Worm (Caenorhabditis elegans): Measurements from ENCODE around the gene acl-2.

DNA sequence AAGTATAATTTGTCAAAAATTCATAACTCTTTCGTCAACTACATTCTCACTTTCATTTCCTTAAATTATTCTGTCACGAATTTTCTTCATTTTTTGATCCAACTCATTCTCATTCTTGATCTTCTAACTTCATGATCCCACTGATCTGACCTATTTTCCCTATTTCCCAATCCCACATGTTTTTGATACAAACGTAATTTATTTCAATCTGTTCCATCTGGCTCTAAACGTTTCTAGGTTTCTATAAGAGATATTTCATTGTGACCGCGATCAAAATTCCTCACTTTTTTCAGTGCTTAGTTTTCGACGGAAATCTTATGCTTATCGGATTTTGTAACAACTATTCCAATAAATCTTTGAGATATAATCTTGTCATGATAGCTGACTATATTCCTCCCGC is 34.8 kb upstream of the acl-2 start:
- no peak for TF ChIP-seq hrde-1 (tag; optimal IDR thresholded peaks at IDR 0.05; ENCODE audit: borderline replicate concordance)
- TF ChIP-seq F22D6.2 (tag; optimal IDR thresholded peaks at IDR 0.05) = no peak
- TF ChIP-seq pha-4 (tag; optimal IDR thresholded peaks at IDR 0.05) = no peak
- no peak for TF ChIP-seq madf-10 (tag; optimal IDR thresholded peaks at IDR 0.05)
- TF ChIP-seq nfyb-1 (GFP tag; IDR thresholded peaks at IDR 0.05) = no peak
- no peak for TF ChIP-seq unc-130 (GFP tag; optimal IDR thresholded peaks at IDR 0.05)
- TF ChIP-seq efl-1 (GFP tag; optimal IDR thresholded peaks at IDR 0.05) = no peak
- no peak for TF ChIP-seq unc-62 (GFP tag; optimal IDR thresholded peaks at IDR 0.05)
- TF ChIP-seq ekl-4 (GFP tag; IDR thresholded peaks at IDR 0.05) = no peak
- no peak for TF ChIP-seq tbx-9 (tag; optimal IDR thresholded peaks at IDR 0.05; ENCODE audit: borderline replicate concordance)
- no peak for TF ChIP-seq ets-4 (GFP tag; optimal IDR thresholded peaks at IDR 0.05)
- TF ChIP-seq K12H6.12 (tag; optimal IDR thresholded peaks at IDR 0.05) = no peak
- no peak for TF ChIP-seq nfya-1 (tag; optimal IDR thresholded peaks at IDR 0.05; ENCODE audit: borderline replicate concordance, insufficient read depth)
- TF ChIP-seq mxl-1 (tag; optimal IDR thresholded peaks at IDR 0.05) = no peak
